Fruit fly (Drosophila melanogaster): ENCODE measurements around the gene Ubc6.

dm6 chr3R:4986666-4987065 is 34.2 kb upstream of the Ubc6 start:
- TF ChIP-seq insv (optimal IDR thresholded peaks at IDR 0.05), result no peak
- TF ChIP-seq h (optimal IDR thresholded peaks at IDR 0.05), result no peak
- no peak for TF ChIP-seq psq (optimal IDR thresholded peaks at IDR 0.05)
